Worm (Caenorhabditis elegans): ENCODE measurements around the gene osta-1.
A peak's percentile ranks its signal among the peaks of the same experiment; 100 is the strongest.

Gene osta-1

DNA sequence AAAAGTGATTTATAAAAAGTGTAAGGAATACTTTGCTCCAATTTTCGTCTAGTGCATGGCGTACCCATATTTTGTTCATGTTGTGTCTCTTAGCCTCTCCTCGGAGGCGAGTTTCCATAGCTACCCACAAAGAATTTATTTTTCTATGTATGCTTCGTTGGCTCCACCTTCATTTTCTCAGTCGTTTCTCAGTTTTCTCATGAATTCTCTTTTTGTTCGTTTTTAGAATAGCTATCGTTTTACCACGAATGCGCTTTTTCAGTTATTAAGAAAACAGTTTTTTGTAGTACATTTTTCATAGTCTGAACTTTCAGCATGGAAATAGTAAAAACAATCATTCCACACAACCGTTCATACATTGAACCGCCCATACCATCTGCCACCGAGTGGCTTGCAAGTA is at the start of gene osta-1:
TSS of gene osta-1 (plus strand) at position 309 of the 400 bp plus-strand sequence.
- peak; percentile 87 for TF ChIP-seq nhr-6 (tag; optimal IDR thresholded peaks at IDR 0.05)
- TF ChIP-seq lsy-2 (tag; optimal IDR thresholded peaks at IDR 0.05): no peak

DNA sequence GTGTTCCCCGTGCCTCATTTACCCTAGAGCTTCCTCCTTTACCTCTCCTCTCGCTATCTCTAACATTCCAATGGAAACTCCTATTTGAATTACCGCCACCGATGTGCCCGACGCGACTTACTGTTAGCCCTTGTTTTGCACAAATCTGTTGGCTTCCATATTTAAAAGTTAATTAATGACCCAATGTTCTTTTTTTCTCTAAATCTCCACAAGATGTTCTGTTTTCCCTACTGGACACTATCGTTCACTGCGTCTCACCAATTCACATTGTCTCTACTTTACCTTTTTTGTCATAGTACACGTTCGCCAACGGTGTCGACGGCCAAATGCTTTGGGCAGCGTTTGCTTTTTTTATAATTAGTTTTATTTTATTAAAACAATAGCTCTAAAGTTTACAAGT is 5.9 kb upstream of the osta-1 start:
- no peak for TF ChIP-seq nhr-237 (tag; optimal IDR thresholded peaks at IDR 0.05)
- no peak for TF ChIP-seq elt-1 (tag; optimal IDR thresholded peaks at IDR 0.05)
- TF ChIP-seq lin-39 (tag; optimal IDR thresholded peaks at IDR 0.05): no peak
- no peak for TF ChIP-seq ztf-11 (tag; optimal IDR thresholded peaks at IDR 0.05)
- TF ChIP-seq nhr-25 (tag; optimal IDR thresholded peaks at IDR 0.05): peak; percentile 13
- no peak for TF ChIP-seq ZK546.5 (tag; optimal IDR thresholded peaks at IDR 0.05)
- TF ChIP-seq F13H6.1 (tag; optimal IDR thresholded peaks at IDR 0.05): no peak
- no peak for TF ChIP-seq zag-1 (tag; optimal IDR thresholded peaks at IDR 0.05)
- no peak for TF ChIP-seq unc-39 (tag; optimal IDR thresholded peaks at IDR 0.05)
- TF ChIP-seq unc-55 (GFP tag; optimal IDR thresholded peaks at IDR 0.05): no peak
- TF ChIP-seq nhr-6 (tag; optimal IDR thresholded peaks at IDR 0.05): peak; percentile 89
- no peak for TF ChIP-seq Y55F3AM.14 (GFP tag; optimal IDR thresholded peaks at IDR 0.05)

DNA sequence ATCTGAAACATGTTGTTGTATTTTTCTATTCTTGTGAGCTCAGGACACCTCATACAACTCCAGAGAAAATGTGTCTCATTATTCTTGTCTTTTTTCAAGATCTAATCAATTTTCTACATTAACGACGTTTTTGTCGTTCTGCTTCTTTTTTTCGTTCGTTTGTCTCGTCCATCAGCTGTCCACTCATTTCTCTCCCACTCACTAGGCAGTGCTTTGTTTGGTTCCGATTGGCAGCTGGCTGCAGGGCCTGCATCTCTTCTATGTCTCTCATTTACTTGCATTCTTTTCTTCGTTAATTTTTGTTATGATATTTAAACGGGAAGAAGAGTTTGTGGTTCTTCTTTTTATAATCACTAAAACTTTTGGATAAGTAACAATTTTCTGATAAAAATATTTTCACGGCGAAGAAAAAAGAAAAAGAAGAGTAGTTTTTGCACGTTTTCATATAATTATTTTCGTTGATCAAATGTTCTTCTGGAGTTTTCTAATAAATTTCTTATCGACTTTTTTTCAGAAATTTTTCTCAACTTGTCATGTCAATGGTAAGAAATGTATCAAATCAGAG is 5.0 kb upstream of the osta-1 start, which contains the start of gene 2L52.1:
TSS of gene 2L52.1 (plus strand) at position 515 of the 565 bp plus-strand sequence.
- TF ChIP-seq ceh-82 (tag; optimal IDR thresholded peaks at IDR 0.05): no peak
- TF ChIP-seq nhr-6 (tag; optimal IDR thresholded peaks at IDR 0.05): peak; percentile 95
- TF ChIP-seq ama-1 (optimal IDR thresholded peaks at IDR 0.05): no peak
- no peak for TF ChIP-seq ztf-4 (tag; optimal IDR thresholded peaks at IDR 0.05)
- TF ChIP-seq nhr-77 (tag; optimal IDR thresholded peaks at IDR 0.05): no peak
- no peak for TF ChIP-seq fos-1 (tag; optimal IDR thresholded peaks at IDR 0.05)
- peak; percentile 43 for TF ChIP-seq unc-55 (GFP tag; optimal IDR thresholded peaks at IDR 0.05)
- no peak for TF ChIP-seq ztf-11 (tag; optimal IDR thresholded peaks at IDR 0.05)
- no peak for TF ChIP-seq lin-39 (tag; optimal IDR thresholded peaks at IDR 0.05)
- TF ChIP-seq egl-27 (tag; optimal IDR thresholded peaks at IDR 0.05): no peak
- no peak for TF ChIP-seq crh-2 (tag; optimal IDR thresholded peaks at IDR 0.05)
- no peak for TF ChIP-seq gmeb-1 (tag; optimal IDR thresholded peaks at IDR 0.05)
- TF ChIP-seq snpc-4 (tag; optimal IDR thresholded peaks at IDR 0.05): no peak
- no peak for TF ChIP-seq ZK546.5 (tag; optimal IDR thresholded peaks at IDR 0.05)
- no peak for TF ChIP-seq nhr-11 (tag; optimal IDR thresholded peaks at IDR 0.05)

DNA sequence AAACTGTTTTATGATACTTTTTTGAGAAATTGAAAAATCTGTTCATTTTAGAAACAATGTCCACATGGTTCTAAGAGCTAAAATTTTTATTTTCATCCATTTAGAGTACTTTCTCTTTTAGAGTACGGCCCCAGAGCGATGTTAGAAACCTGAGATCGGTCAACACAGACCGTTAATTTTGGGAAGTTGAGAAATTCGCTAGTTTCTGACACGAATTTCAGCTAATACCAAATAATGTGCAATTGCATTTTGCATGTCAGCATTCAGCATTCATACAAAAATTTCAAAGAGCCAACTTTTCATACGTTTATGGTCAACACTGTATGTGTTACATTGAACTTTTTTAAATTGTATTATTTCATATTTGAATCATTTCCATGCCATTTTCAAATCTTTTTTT is 1.7 kb upstream of the osta-1 start:
- no peak for TF ChIP-seq dmd-4 (tag; optimal IDR thresholded peaks at IDR 0.05)
- no peak for TF ChIP-seq unc-39 (tag; optimal IDR thresholded peaks at IDR 0.05)
- no peak for TF ChIP-seq lin-11 (tag; optimal IDR thresholded peaks at IDR 0.05)
- no peak for TF ChIP-seq mbf-1 (tag; optimal IDR thresholded peaks at IDR 0.05)
- TF ChIP-seq lin-13 (GFP tag; optimal IDR thresholded peaks at IDR 0.05): no peak
- TF ChIP-seq lsy-2 (tag; optimal IDR thresholded peaks at IDR 0.05): no peak
- no peak for TF ChIP-seq ceh-16 (tag; optimal IDR thresholded peaks at IDR 0.05)
- no peak for TF ChIP-seq ZK546.5 (tag; optimal IDR thresholded peaks at IDR 0.05)
- no peak for TF ChIP-seq unc-55 (GFP tag; optimal IDR thresholded peaks at IDR 0.05)
- TF ChIP-seq nhr-21 (tag; optimal IDR thresholded peaks at IDR 0.05): no peak
- TF ChIP-seq skn-1 (tag; optimal IDR thresholded peaks at IDR 0.05): no peak
- no peak for TF ChIP-seq aly-2 (tag; optimal IDR thresholded peaks at IDR 0.05)
- no peak for TF ChIP-seq nhr-6 (tag; optimal IDR thresholded peaks at IDR 0.05)
- TF ChIP-seq sma-9 (GFP tag; optimal IDR thresholded peaks at IDR 0.05): no peak
- no peak for TF ChIP-seq sma-9 (tag; optimal IDR thresholded peaks at IDR 0.05)
- no peak for TF ChIP-seq zag-1 (tag; optimal IDR thresholded peaks at IDR 0.05)
- no peak for TF ChIP-seq ztf-11 (tag; optimal IDR thresholded peaks at IDR 0.05)
- no peak for TF ChIP-seq blmp-1 (tag; optimal IDR thresholded peaks at IDR 0.05; ENCODE audit: insufficient read depth)
- no peak for TF ChIP-seq mab-5 (tag; optimal IDR thresholded peaks at IDR 0.05)

DNA sequence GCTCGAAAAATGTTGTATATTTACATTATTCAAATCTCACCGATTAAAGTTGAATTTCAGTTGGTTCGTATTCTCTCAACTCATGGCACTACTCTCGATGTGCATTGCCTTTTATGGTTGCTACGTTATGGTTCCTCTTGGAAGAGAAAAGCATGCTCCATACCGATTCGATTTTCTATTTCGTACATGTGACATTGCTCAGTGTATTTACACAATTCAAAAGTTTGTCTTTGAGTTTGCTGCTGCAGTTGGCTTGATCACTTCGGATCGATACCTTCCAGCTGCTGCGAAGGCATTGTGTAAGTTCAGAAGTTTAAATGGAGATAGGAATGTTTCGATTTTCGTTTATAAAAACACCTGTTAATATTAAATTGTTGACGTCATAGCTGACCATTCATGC is 1.8 kb downstream of the osta-1 start:
- TF ChIP-seq nhr-6 (tag; optimal IDR thresholded peaks at IDR 0.05) (peak; percentile 88), nhr-23 (tag; optimal IDR thresholded peaks at IDR 0.05) (no peak), egl-27 (tag; optimal IDR thresholded peaks at IDR 0.05) (no peak), skn-1 (tag; optimal IDR thresholded peaks at IDR 0.05) (no peak), lsy-2 (tag; optimal IDR thresholded peaks at IDR 0.05) (no peak)
